Fruit fly (Drosophila melanogaster): ENCODE results near the gene Paics.

Gene Paics

dm6 chrX:12734710-12735462, 25.5 kb downstream of the Paics start (continued):
- TF ChIP-seq CG6276 (GFP tag; optimal IDR thresholded peaks at IDR 0.05) (peak; percentile 91), net (GFP tag; optimal IDR thresholded peaks at IDR 0.05) (peak; percentile 85), CG11902 (GFP tag; optimal IDR thresholded peaks at IDR 0.05) (peak; percentile 69), Hr38 (GFP tag; optimal IDR thresholded peaks at IDR 0.05) (no peak), fkh (GFP tag; optimal IDR thresholded peaks at IDR 0.05) (peak; percentile 6), CG4318 (GFP tag; optimal IDR thresholded peaks at IDR 0.05) (peak; percentile 74), achi (GFP tag; optimal IDR thresholded peaks at IDR 0.05) (peak; percentile 87), Smox (GFP tag; optimal IDR thresholded peaks at IDR 0.05) (peak; percentile 62), CG3919 (GFP tag; optimal IDR thresholded peaks at IDR 0.05) (peak; percentile 78), CG8119 (GFP tag; IDR thresholded peaks at IDR 0.05) (peak; percentile 91), fd85E (GFP tag; optimal IDR thresholded peaks at IDR 0.05) (no peak), pdm3 (GFP tag; optimal IDR thresholded peaks at IDR 0.05) (peak; percentile 69), CG11294 (GFP tag; IDR thresholded peaks at IDR 0.05) (peak; percentile 83), CG32006 (GFP tag; optimal IDR thresholded peaks at IDR 0.05) (peak; percentile 88), Hr4 (GFP tag; optimal IDR thresholded peaks at IDR 0.05) (peak; percentile 69), Ets21C (GFP tag; optimal IDR thresholded peaks at IDR 0.05) (peak; percentile 9), Hr39 (GFP tag; optimal IDR thresholded peaks at IDR 0.05) (peak; percentile 17), CG31627 (GFP tag; optimal IDR thresholded peaks at IDR 0.05) (peak; percentile 37), CG1621 (tag; optimal IDR thresholded peaks at IDR 0.05) (peak; percentile 5), Eip93F (GFP tag; optimal IDR thresholded peaks at IDR 0.05) (no peak), CG8632 (GFP tag; optimal IDR thresholded peaks at IDR 0.05) (peak; percentile 92), acj6 (GFP tag; optimal IDR thresholded peaks at IDR 0.05) (peak; percentile 84), vri (GFP tag; optimal IDR thresholded peaks at IDR 0.05) (peak; percentile 81), CG6792 (GFP tag; optimal IDR thresholded peaks at IDR 0.05) (peak; percentile 76), CG6808 (GFP tag; optimal IDR thresholded peaks at IDR 0.05) (peak; percentile 89), Ets96B (tag; optimal IDR thresholded peaks at IDR 0.05) (peak; percentile 58)

- TF ChIP-seq eg (GFP tag; IDR thresholded peaks at IDR 0.05) (no peak; the same call in 1 of the 3 replicates), fkh (GFP tag; optimal IDR thresholded peaks at IDR 0.05) (no peak), Met (GFP tag; optimal IDR thresholded peaks at IDR 0.05) (peak; percentile 4), dac (GFP tag; optimal IDR thresholded peaks at IDR 0.05) (peak; percentile 23), Hr38 (GFP tag; optimal IDR thresholded peaks at IDR 0.05) (no peak), pdm3 (GFP tag; optimal IDR thresholded peaks at IDR 0.05) (no peak), spab (GFP tag; optimal IDR thresholded peaks at IDR 0.05) (no peak), Eip75B (GFP tag; optimal IDR thresholded peaks at IDR 0.05) (peak; percentile 48), CG1621 (tag; optimal IDR thresholded peaks at IDR 0.05) (peak; percentile 21), Lpt (GFP tag; optimal IDR thresholded peaks at IDR 0.05) (no peak), CG6792 (GFP tag; optimal IDR thresholded peaks at IDR 0.05) (no peak), CG11902 (GFP tag; optimal IDR thresholded peaks at IDR 0.05) (no peak), CG8319 (GFP tag; optimal IDR thresholded peaks at IDR 0.05) (no peak), Sox14 (GFP tag; optimal IDR thresholded peaks at IDR 0.05) (peak; percentile 54), Gug (GFP tag; IDR thresholded peaks at IDR 0.05) (peak; percentile 20; the same call in 1 of the 2 replicates), achi (GFP tag; optimal IDR thresholded peaks at IDR 0.05) (no peak), Eip78C (GFP tag) (no peak), CG8119 (GFP tag; IDR thresholded peaks at IDR 0.05) (no peak), acj6 (GFP tag; optimal IDR thresholded peaks at IDR 0.05) (no peak), OdsH (GFP tag; optimal IDR thresholded peaks at IDR 0.05) (no peak), vri (GFP tag; optimal IDR thresholded peaks at IDR 0.05) (peak; percentile 33), Eip93F (GFP tag; optimal IDR thresholded peaks at IDR 0.05) (peak; percentile 37), CG32006 (GFP tag; optimal IDR thresholded peaks at IDR 0.05) (no peak), Blimp-1 (GFP tag; optimal IDR thresholded peaks at IDR 0.05) (no peak), salr (GFP tag; optimal IDR thresholded peaks at IDR 0.05) (no peak), Ets21C (GFP tag; optimal IDR thresholded peaks at IDR 0.05) (no peak), Sox102F (GFP tag; optimal IDR thresholded peaks at IDR 0.05) (peak; percentile 12), fd59A (GFP tag; optimal IDR thresholded peaks at IDR 0.05) (no peak)
Observed at dm6 chrX:12734354-12734709, 26.1 kb downstream of the Paics start.

Measured in whole organism, prepupa.